Worm (Caenorhabditis elegans) whole organism, L1 larva: ENCODE measurements around the gene nhr-104.

ENCODE experiments used
- blmp-1 ChIP-seq: fragments of 150-350 bp; optimal IDR thresholded peaks from 2 replicates; lab custom pipeline; 2014; ENCODE audit warnings: missing biosample characterization, missing genetic modification characterization
- fos-1 ChIP-seq: fragments of 150-350 bp; optimal IDR thresholded peaks from 2 replicates; lab custom pipeline; 2014; ENCODE audit warnings: missing biosample characterization, missing genetic modification characterization
- lin-39 ChIP-seq: fragments of 150-350 bp; optimal IDR thresholded peaks from 2 replicates; lab custom pipeline; 2014; ENCODE audit warnings: missing biosample characterization, missing genetic modification reagents, missing genetic modification characterization
- nhr-12 ChIP-seq: sonication (generic microtip); optimal IDR thresholded peaks from 2 replicates; lab custom pipeline; 2017; ENCODE audit warnings: missing biosample characterization, missing genetic modification characterization
- snpc-4 ChIP-seq: fragments of 150-350 bp; optimal IDR thresholded peaks from 2 replicates; lab custom pipeline; 2014; ENCODE audit warnings: missing biosample characterization, missing genetic modification characterization
- unc-62 ChIP-seq: fragments of 150-350 bp; optimal IDR thresholded peaks from 2 replicates; lab custom pipeline; 2014; ENCODE audit warnings: missing biosample characterization, missing genetic modification reagents, missing genetic modification characterization

DNA sequence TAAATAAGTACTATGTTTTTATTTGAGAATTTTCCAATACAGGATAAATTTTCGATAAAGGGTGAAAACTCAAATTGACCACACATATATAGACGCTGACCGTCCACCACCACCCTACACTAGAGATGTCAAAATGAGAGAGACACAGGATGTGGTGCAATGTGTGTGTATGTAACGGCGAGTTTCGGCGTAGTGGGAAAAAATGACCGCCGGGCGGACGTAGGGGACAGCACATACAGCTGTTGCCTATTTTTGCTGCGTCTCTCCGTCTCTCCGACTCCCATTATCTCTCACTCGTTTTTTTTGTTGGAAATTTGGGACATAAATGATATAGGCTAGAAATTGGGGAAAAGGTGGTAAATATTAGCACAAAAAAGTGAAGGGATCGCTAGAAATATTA, 7.4 kb downstream of the nhr-104 start:
- TF ChIP-seq lin-39 (tag; lab: Kevin White, UChicago) (no peak), snpc-4 (no peak), fos-1 (tag; lab: Kevin White, UChicago) (no peak), nhr-12 (no peak), unc-62 (GFP tag; lab: Kevin White, UChicago) (no peak), blmp-1 (tag; lab: Kevin White, UChicago) (no peak)
